Worm (Caenorhabditis elegans): ENCODE measurements around the gene nlp-79.

- TF ChIP-seq ztf-23 (GFP tag; IDR thresholded peaks at IDR 0.05) (no peak), klf-2 (GFP tag; conservative IDR thresholded peaks at IDR 0.05) (no peak), tab-1 (GFP tag; IDR thresholded peaks at IDR 0.05) (no peak)
Measured at ce11 chrIV:13100415-13100814, 49.0 kb upstream of the nlp-79 start, which contains the start of gene fask-1.

Measured in whole organism, midembryonic.